Fruit fly (Drosophila melanogaster) whole organism, embryonic: ENCODE results near the gene CG13766.

ENCODE experiments used
- Atf3 ChIP-seq: fragments of 200-800 bp; sonication (Bioruptor generic); optimal IDR thresholded peaks from 3 replicates; lab custom pipeline; 2016; ENCODE audit warnings: missing biosample characterization, missing genetic modification characterization
- BtbVII ChIP-seq: fragments of 200-800 bp; sonication (Bioruptor generic); optimal IDR thresholded peaks from 3 replicates; lab custom pipeline; 2017; ENCODE audit warnings: missing biosample characterization, mild to moderate bottlenecking, missing genetic modification characterization
- CG1024 ChIP-seq: fragments of 200-800 bp; sonication (Bioruptor generic); IDR thresholded peaks from 2 replicates; pipeline ENCODE4 v1.3.6; 2022; ENCODE audit warnings: missing biosample characterization, missing genetic modification characterization
- CG10274 ChIP-seq: fragments of 200-800 bp; sonication (Bioruptor generic); optimal IDR thresholded peaks from 3 replicates; lab custom pipeline; 2017; ENCODE audit warnings: missing biosample characterization, mild to moderate bottlenecking, missing genetic modification characterization
- CG12769 ChIP-seq: fragments of 200-800 bp; sonication (Bioruptor generic); optimal IDR thresholded peaks from 2 replicates; lab custom pipeline; 2019; ENCODE audit warnings: missing biosample characterization, mild to moderate bottlenecking, missing genetic modification characterization, moderate library complexity
- CG12942 ChIP-seq: fragments of 200-800 bp; sonication (Bioruptor generic); optimal IDR thresholded peaks from 3 replicates; lab custom pipeline; 2016; ENCODE audit warnings: missing biosample characterization, missing genetic modification characterization
- CG13123 ChIP-seq: fragments of 200-800 bp; sonication (Bioruptor generic); optimal IDR thresholded peaks from 2 replicates; lab custom pipeline; 2016; ENCODE audit warnings: missing biosample characterization, missing genetic modification characterization
- CG1647 ChIP-seq: fragments of 200-800 bp; sonication (Bioruptor generic); optimal IDR thresholded peaks from 3 replicates; lab custom pipeline; 2016; ENCODE audit warnings: missing biosample characterization, missing genetic modification characterization
- CG1792 ChIP-seq: fragments of 200-800 bp; sonication (Bioruptor generic); optimal IDR thresholded peaks from 2 replicates; lab custom pipeline; 2016; ENCODE audit warnings: missing biosample characterization, missing genetic modification characterization
- CG2678 ChIP-seq: fragments of 200-800 bp; sonication (Bioruptor generic); optimal IDR thresholded peaks from 3 replicates; lab custom pipeline; 2019; ENCODE audit warnings: missing biosample characterization, mild to moderate bottlenecking, missing genetic modification characterization, moderate library complexity
- CG31388 ChIP-seq: fragments of 200-800 bp; sonication (Bioruptor generic); optimal IDR thresholded peaks from 2 replicates; lab custom pipeline; 2016; ENCODE audit warnings: missing biosample characterization, missing genetic modification characterization
- CG31441 ChIP-seq: fragments of 200-800 bp; sonication (Bioruptor generic); IDR thresholded peaks from 2 replicates; pipeline ENCODE4 v1.3.6; 2022; ENCODE audit warnings: missing biosample characterization, missing genetic modification characterization
- CG32767 ChIP-seq: fragments of 200-800 bp; sonication (Bioruptor generic); IDR thresholded peaks from 2 replicates; pipeline ENCODE4 v1.3.6; 2022; ENCODE audit warnings: missing biosample characterization, missing genetic modification characterization
- CG34376 ChIP-seq: fragments of 200-800 bp; sonication (Bioruptor generic); optimal IDR thresholded peaks from 2 replicates; lab custom pipeline; 2018; ENCODE audit warnings: missing biosample characterization, mild to moderate bottlenecking, missing genetic modification characterization
- CG3726 ChIP-seq: fragments of 200-800 bp; sonication (Bioruptor generic); IDR thresholded peaks from 3 replicates; pipeline ENCODE4, ENCODE4 v1.3.6; 2022; ENCODE audit warnings: missing biosample characterization, missing genetic modification characterization
- CG4282 ChIP-seq: fragments of 200-800 bp; sonication (Bioruptor generic); optimal IDR thresholded peaks from 2 replicates; lab custom pipeline; 2016; ENCODE audit warnings: missing biosample characterization, missing genetic modification characterization
- CG5953 ChIP-seq: fragments of 200-800 bp; sonication (Bioruptor generic); IDR thresholded peaks from 2 replicates; pipeline ENCODE4 v1.3.6; 2022; ENCODE audit warnings: missing biosample characterization, missing genetic modification characterization
- CG8388 ChIP-seq: fragments of 200-800 bp; sonication (Bioruptor generic); optimal IDR thresholded peaks from 2 replicates; lab custom pipeline; 2019; ENCODE audit warnings: missing biosample characterization, mild to moderate bottlenecking, missing genetic modification characterization, moderate library complexity
- CG8478 ChIP-seq: fragments of >200 bp; optimal IDR thresholded peaks from 2 replicates; lab custom pipeline; 2018
- CG9215 ChIP-seq: fragments of 200-800 bp; sonication (Bioruptor generic); IDR thresholded peaks from 2 replicates; pipeline ENCODE4 v1.3.6; 2022; ENCODE audit warnings: missing biosample characterization, missing genetic modification characterization
- CG9797 ChIP-seq: fragments of 200-800 bp; sonication (Bioruptor generic); optimal IDR thresholded peaks from 3 replicates; lab custom pipeline; 2018; ENCODE audit warnings: missing biosample characterization, mild to moderate bottlenecking, missing genetic modification characterization
- Camta ChIP-seq: fragments of 200-800 bp; sonication (Bioruptor generic); optimal IDR thresholded peaks from 2 replicates; lab custom pipeline; 2016; ENCODE audit warnings: missing biosample characterization, missing genetic modification characterization
- CoRest ChIP-seq: fragments of 200-800 bp; sonication (Bioruptor generic); optimal IDR thresholded peaks from 3 replicates; lab custom pipeline; 2018; ENCODE audit warnings: missing biosample characterization, mild to moderate bottlenecking, missing genetic modification characterization, moderate library complexity
- Dad ChIP-seq: fragments of 200-800 bp; sonication (Bioruptor generic); optimal IDR thresholded peaks from 3 replicates; lab custom pipeline; 2016; ENCODE audit warnings: missing biosample characterization, missing genetic modification characterization
- Dbx ChIP-seq: fragments of 200-800 bp; sonication (Bioruptor generic); IDR thresholded peaks from 3 replicates; pipeline ENCODE4 v1.3.6; 2022; ENCODE audit warnings: missing biosample characterization, missing genetic modification characterization
- Deaf1 ChIP-seq: fragments of 200-800 bp; optimal IDR thresholded peaks from 3 replicates; lab custom pipeline; 2019; ENCODE audit warnings: missing biosample characterization, mild to moderate bottlenecking, missing genetic modification characterization, moderate library complexity
- Dll ChIP-seq: fragments of 200-800 bp; sonication (Bioruptor generic); IDR thresholded peaks from 4 replicates; pipeline ENCODE4 v1.3.6; 2022; ENCODE audit warnings: missing biosample characterization, missing genetic modification characterization; ENCODE audit not compliant: partially characterized antibody
- Dref ChIP-seq: fragments of 200-800 bp; sonication (Bioruptor generic); IDR thresholded peaks from 2 replicates; pipeline ENCODE4 v1.3.6; 2022; ENCODE audit warnings: missing biosample characterization, missing genetic modification characterization
- Ets65A ChIP-seq: fragments of 200-800 bp; sonication (Bioruptor generic); peaks from one replicate; lab custom pipeline; 2016; ENCODE audit warnings: missing biosample characterization, missing genetic modification characterization
- Gsc ChIP-seq: fragments of 200-800 bp; sonication (Bioruptor generic); IDR thresholded peaks from 2 replicates; pipeline ENCODE4 v1.3.6; 2022; ENCODE audit warnings: missing biosample characterization, missing genetic modification characterization
- Jarid2 ChIP-seq: fragments of 200-800 bp; sonication (Bioruptor generic); optimal IDR thresholded peaks from 3 replicates; lab custom pipeline; 2017; ENCODE audit warnings: mild to moderate bottlenecking, missing biosample characterization, missing genetic modification reagents, missing genetic modification characterization
- MESR4 ChIP-seq: fragments of 200-800 bp; sonication (Bioruptor generic); optimal IDR thresholded peaks from 2 replicates; lab custom pipeline; 2018; ENCODE audit warnings: missing biosample characterization, mild to moderate bottlenecking, missing genetic modification characterization, moderate library complexity
- Nf-YB ChIP-seq: fragments of 200-800 bp; sonication (Bioruptor generic); optimal IDR thresholded peaks from 3 replicates; lab custom pipeline; 2019; ENCODE audit warnings: missing biosample characterization, mild to moderate bottlenecking, missing genetic modification characterization, moderate library complexity
- NfI ChIP-seq: fragments of 200-800 bp; sonication (Bioruptor generic); optimal IDR thresholded peaks from 3 replicates; lab custom pipeline; 2018; ENCODE audit warnings: missing biosample characterization, mild to moderate bottlenecking, missing genetic modification characterization, moderate library complexity
- Taf1 ChIP-seq: fragments of 200-800 bp; sonication (Bioruptor generic); IDR thresholded peaks from 2 replicates; pipeline ENCODE4 v1.3.6; 2022; ENCODE audit warnings: missing biosample characterization, missing genetic modification characterization
- aop ChIP-seq: fragments of 200-800 bp; sonication (Bioruptor generic); IDR thresholded peaks from 2 replicates; pipeline ENCODE4 v1.3.6; 2022; ENCODE audit warnings: missing biosample characterization, missing genetic modification characterization
- cato ChIP-seq: fragments of 200-800 bp; sonication (Bioruptor generic); optimal IDR thresholded peaks from 2 replicates; lab custom pipeline; 2016; ENCODE audit warnings: missing biosample characterization, missing genetic modification characterization, borderline replicate concordance
- caup ChIP-seq: fragments of 200-800 bp; sonication (Bioruptor generic); optimal IDR thresholded peaks from 3 replicates; lab custom pipeline; 2017; ENCODE audit warnings: missing biosample characterization, mild to moderate bottlenecking, missing genetic modification characterization, moderate library complexity; ENCODE audit not compliant: severe bottlenecking
- gcm2 ChIP-seq: fragments of 200-800 bp; sonication (Bioruptor generic); optimal IDR thresholded peaks from 2 replicates; lab custom pipeline; 2016; ENCODE audit warnings: missing biosample characterization, missing genetic modification characterization
- gsb-n ChIP-seq: fragments of 200-800 bp; sonication (Bioruptor generic); optimal IDR thresholded peaks from 3 replicates; lab custom pipeline; 2018; ENCODE audit warnings: missing biosample characterization, mild to moderate bottlenecking, missing genetic modification characterization
- ken ChIP-seq: fragments of 200-800 bp; sonication (Bioruptor generic); IDR thresholded peaks from 3 replicates; pipeline ENCODE4 v1.3.6; 2022; ENCODE audit warnings: missing biosample characterization, missing genetic modification characterization
- klu ChIP-seq: fragments of 200-800 bp; sonication (Bioruptor generic); IDR thresholded peaks from 2 replicates; pipeline ENCODE4 v1.3.6; 2022; ENCODE audit warnings: missing biosample characterization, missing genetic modification characterization
- lilli ChIP-seq: fragments of 200-800 bp; sonication (Bioruptor generic); optimal IDR thresholded peaks from 3 replicates; lab custom pipeline; 2016; ENCODE audit warnings: missing biosample characterization, missing genetic modification characterization
- odd ChIP-seq: fragments of 200-800 bp; sonication (Bioruptor generic); optimal IDR thresholded peaks from 2 replicates; lab custom pipeline; 2017; ENCODE audit warnings: missing biosample characterization, mild to moderate bottlenecking, missing genetic modification characterization
- org-1 ChIP-seq: fragments of 200-800 bp; sonication (Bioruptor generic); optimal IDR thresholded peaks from 2 replicates; lab custom pipeline; 2017; ENCODE audit warnings: missing biosample characterization, missing genetic modification characterization
- pan ChIP-seq, 4 experiments: fragments of >200 bp in 3 of 4; fragments of 200-800 bp in 1 of 4; sonication (Bioruptor generic) in 1 of 4; optimal IDR thresholded peaks in 3 of 4; IDR thresholded peaks in 1 of 4; 2 replicates each; pipeline versions ENCODE4 v1.3.6 to Lab custom; 2017 to 2022; ENCODE audit warnings: missing biosample characterization in 2 of 4, missing genetic modification characterization in 2 of 4, mixed read lengths in 1 of 4
- sd ChIP-seq: fragments of 200-800 bp; sonication (Bioruptor generic); optimal IDR thresholded peaks from 3 replicates; lab custom pipeline; 2018; ENCODE audit warnings: missing biosample characterization, mild to moderate bottlenecking, missing genetic modification characterization, moderate library complexity
- seq ChIP-seq: fragments of 200-800 bp; sonication (Bioruptor generic); IDR thresholded peaks from 2 replicates; pipeline ENCODE4 v1.3.6; 2022; ENCODE audit warnings: missing biosample characterization, missing genetic modification characterization
- slou ChIP-seq: fragments of 200-800 bp; sonication (Bioruptor generic); optimal IDR thresholded peaks from 3 replicates; lab custom pipeline; 2016; ENCODE audit warnings: missing biosample characterization, missing genetic modification characterization
- stc ChIP-seq: fragments of 200-800 bp; sonication (Bioruptor generic); IDR thresholded peaks from 2 replicates; pipeline ENCODE4 v1.3.6; 2022; ENCODE audit warnings: missing biosample characterization, missing genetic modification characterization
- sug ChIP-seq: fragments of 200-800 bp; optimal IDR thresholded peaks from 2 replicates; lab custom pipeline; 2019; ENCODE audit warnings: missing biosample characterization, mild to moderate bottlenecking, missing genetic modification characterization, moderate library complexity
- twi ChIP-seq: fragments of 200-800 bp; optimal IDR thresholded peaks from 2 replicates; lab custom pipeline; 2019; ENCODE audit warnings: missing biosample characterization, mild to moderate bottlenecking, missing genetic modification characterization, moderate library complexity

Gene CG13766

DNA sequence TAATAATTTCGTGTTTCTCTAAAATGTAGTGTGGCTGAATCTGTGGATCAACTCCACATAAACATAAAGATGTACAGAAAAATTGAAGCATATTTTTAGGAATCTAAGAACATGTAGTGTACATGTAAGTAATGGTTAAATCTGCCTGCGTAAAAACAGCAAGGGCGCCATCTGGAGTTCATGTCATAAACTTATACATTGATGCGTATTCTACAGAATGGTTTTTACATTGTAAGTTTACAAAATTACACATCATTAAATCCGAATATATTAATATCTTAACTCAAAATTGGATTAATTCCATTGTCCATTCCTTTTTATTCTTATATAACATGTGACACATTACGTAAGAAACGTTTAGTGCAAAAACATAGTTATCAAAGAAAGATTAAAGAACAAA, 39.0 kb downstream of the CG13766 start (continued):
- TF ChIP-seq MESR4 (GFP tag; lab: Kevin White, UChicago): no peak
- no peak for TF ChIP-seq pan (optimal IDR thresholded peaks at IDR 0.05; lab: Kevin White, UChicago)
- no peak for TF ChIP-seq pan (GFP tag; optimal IDR thresholded peaks at IDR 0.05 in 1 of 2, IDR thresholded peaks at IDR 0.05 in 1 of 2)
- TF ChIP-seq CG2678 (tag; lab: Kevin White, UChicago): no peak
- no peak for TF ChIP-seq CG34376 (GFP tag; lab: Kevin White, UChicago)
- no peak for TF ChIP-seq CG9797 (GFP tag; lab: Kevin White, UChicago)
- TF ChIP-seq CG1024 (GFP tag; lab: Robert Waterston, UW): no peak
- no peak for TF ChIP-seq Deaf1 (tag; lab: Kevin White, UChicago)
- no peak for TF ChIP-seq gsb-n (tag; lab: Kevin White, UChicago)
- TF ChIP-seq ken (GFP tag; lab: Robert Waterston, UW): no peak
- TF ChIP-seq stc: no peak
- TF ChIP-seq Dbx (GFP tag; lab: Robert Waterston, UW): peak; percentile 36; the same call in 1 of the 3 replicates
- TF ChIP-seq NfI (GFP tag; lab: Kevin White, UChicago): no peak
- TF ChIP-seq CG32767 (GFP tag; lab: Robert Waterston, UW): no peak
- no peak for TF ChIP-seq CG31388 (GFP tag; lab: Kevin White, UChicago)
- no peak for TF ChIP-seq lilli
- no peak for TF ChIP-seq CG1792 (GFP tag; lab: Kevin White, UChicago)
- TF ChIP-seq caup (GFP tag; lab: Kevin White, UChicago): no peak
- no peak for TF ChIP-seq Dref (GFP tag; lab: Robert Waterston, UW)
- TF ChIP-seq cato (GFP tag; lab: Kevin White, UChicago): no peak
- no peak for TF ChIP-seq sd (tag; lab: Kevin White, UChicago)
- TF ChIP-seq CoRest (tag; lab: Kevin White, UChicago): peak; percentile 4
- TF ChIP-seq Camta (GFP tag; lab: Kevin White, UChicago): no peak
- TF ChIP-seq CG10274: no peak
- TF ChIP-seq seq (GFP tag; lab: Robert Waterston, UW): no peak
- TF ChIP-seq slou (GFP tag; lab: Kevin White, UChicago): no peak
- TF ChIP-seq aop (GFP tag; lab: Robert Waterston, UW): no peak
- no peak for TF ChIP-seq CG31441 (GFP tag; lab: Robert Waterston, UW)
- TF ChIP-seq Ets65A (GFP tag; lab: Kevin White, UChicago): peak; percentile 85
- no peak for TF ChIP-seq CG12942
- no peak for TF ChIP-seq CG12769 (tag; lab: Kevin White, UChicago)
- TF ChIP-seq odd (GFP tag; lab: Kevin White, UChicago): no peak
- no peak for TF ChIP-seq klu (GFP tag; lab: Robert Waterston, UW)
- no peak for TF ChIP-seq gcm2 (GFP tag; lab: Kevin White, UChicago)
- no peak for TF ChIP-seq Atf3 (GFP tag; lab: Kevin White, UChicago)
- no peak for TF ChIP-seq sug
- TF ChIP-seq CG1647 (GFP tag; lab: Kevin White, UChicago): no peak
- no peak for TF ChIP-seq CG8478 (lab: Kevin White, UChicago)
- TF ChIP-seq Taf1 (GFP tag; lab: Robert Waterston, UW): no peak
- no peak for TF ChIP-seq Nf-YB (GFP tag; lab: Kevin White, UChicago)
- TF ChIP-seq CG8388 (GFP tag; lab: Kevin White, UChicago): no peak
- TF ChIP-seq org-1 (GFP tag; lab: Kevin White, UChicago): no peak
- no peak for TF ChIP-seq Jarid2
- TF ChIP-seq CG9215 (GFP tag; lab: Robert Waterston, UW): no peak
- no peak for TF ChIP-seq Gsc (GFP tag; lab: Robert Waterston, UW)
- TF ChIP-seq CG4282 (GFP tag; lab: Kevin White, UChicago): no peak
- TF ChIP-seq CG3726: no peak
- TF ChIP-seq twi (tag; lab: Kevin White, UChicago): no peak
- TF ChIP-seq CG13123 (GFP tag; lab: Kevin White, UChicago): no peak
- TF ChIP-seq Dad: no peak
- TF ChIP-seq Dll: no peak
- TF ChIP-seq BtbVII (GFP tag; lab: Kevin White, UChicago): no peak
- no peak for TF ChIP-seq CG5953
